Worm (Caenorhabditis elegans) whole organism, L2 larva: ENCODE results near the gene T23B12.5.

Experiments
- C34F6.9 ChIP-seq: fragments of 150-350 bp; optimal IDR thresholded peaks from 2 replicates; lab custom pipeline; 2014; ENCODE audit warnings: missing biosample characterization, missing genetic modification characterization
- R02D3.7 ChIP-seq: fragments of 150-350 bp; optimal IDR thresholded peaks from 2 replicates; lab custom pipeline; 2014; ENCODE audit warnings: missing biosample characterization, missing genetic modification characterization
- Y55F3AM.14 ChIP-seq: fragments of 200-800 bp; sonication (Bioruptor generic); optimal IDR thresholded peaks from 2 replicates; lab custom pipeline; 2018; ENCODE audit warnings: mild to moderate bottlenecking, missing genetic modification characterization, missing compliant biosample characterization
- alr-1 ChIP-seq: fragments of 150-350 bp; optimal IDR thresholded peaks from 2 replicates; lab custom pipeline; 2014; ENCODE audit warnings: missing biosample characterization, missing genetic modification characterization
- aly-2 ChIP-seq: fragments of 150-350 bp; optimal IDR thresholded peaks from 2 replicates; lab custom pipeline; 2014; ENCODE audit warnings: missing biosample characterization, missing genetic modification characterization
- ama-1 ChIP-seq: fragments of 150-350 bp; optimal IDR thresholded peaks from 2 replicates; lab custom pipeline; 2018; ENCODE audit warnings: inconsistent platforms
- blmp-1 ChIP-seq: sonication (generic microtip); optimal IDR thresholded peaks from 2 replicates; lab custom pipeline; 2017; ENCODE audit warnings: missing genetic modification characterization, mild to moderate bottlenecking, missing compliant biosample characterization, antibody characterized with exemption, moderate library complexity; ENCODE audit not compliant: insufficient read depth
- ceh-16 ChIP-seq: fragments of 150-350 bp; optimal IDR thresholded peaks from 2 replicates; lab custom pipeline; 2014; ENCODE audit warnings: missing biosample characterization, missing genetic modification characterization
- ceh-82 ChIP-seq: fragments of 150-350 bp; optimal IDR thresholded peaks from 2 replicates; lab custom pipeline; 2014; ENCODE audit warnings: missing biosample characterization, missing genetic modification characterization
- dmd-4 ChIP-seq: sonication (generic microtip); optimal IDR thresholded peaks from 2 replicates; lab custom pipeline; 2017; ENCODE audit warnings: missing biosample characterization, missing genetic modification characterization
- egl-27 ChIP-seq: sonication (generic microtip); optimal IDR thresholded peaks from 3 replicates; lab custom pipeline; 2017; ENCODE audit warnings: missing biosample characterization, missing genetic modification reagents, missing genetic modification characterization
- elt-1 ChIP-seq: fragments of 150-350 bp; optimal IDR thresholded peaks from 2 replicates; lab custom pipeline; 2014; ENCODE audit warnings: missing biosample characterization, missing genetic modification characterization
- elt-3 ChIP-seq: sonication (generic microtip); optimal IDR thresholded peaks from 2 replicates; lab custom pipeline; 2017; ENCODE audit warnings: missing biosample characterization, missing genetic modification characterization
- fos-1 ChIP-seq: fragments of 150-350 bp; optimal IDR thresholded peaks from 2 replicates; lab custom pipeline; 2014; ENCODE audit warnings: missing biosample characterization, missing genetic modification characterization
- gmeb-1 ChIP-seq: fragments of 150-350 bp; optimal IDR thresholded peaks from 2 replicates; lab custom pipeline; 2014; ENCODE audit warnings: missing biosample characterization, missing genetic modification characterization
- lin-11 ChIP-seq: fragments of 150-350 bp; sonication (generic microtip); optimal IDR thresholded peaks from 2 replicates; lab custom pipeline; 2014; ENCODE audit warnings: missing biosample characterization, missing genetic modification characterization, inconsistent platforms, mixed read lengths
- lin-13 ChIP-seq: fragments of 150-350 bp; optimal IDR thresholded peaks from 2 replicates; lab custom pipeline; 2014; ENCODE audit warnings: missing biosample characterization, missing genetic modification reagents, missing genetic modification characterization
- lsy-2 ChIP-seq, 2 experiments: fragments of 150-350 bp in 1 of 2; sonication (generic microtip) in 1 of 2; optimal IDR thresholded peaks; 2 replicates each; lab custom pipeline; 2014 to 2017; ENCODE audit warnings: missing biosample characterization in 2 of 2, missing genetic modification characterization in 2 of 2
- mbf-1 ChIP-seq: sonication (generic microtip); optimal IDR thresholded peaks from 2 replicates; lab custom pipeline; 2017; ENCODE audit warnings: missing biosample characterization, missing genetic modification characterization
- mdl-1 ChIP-seq, 2 experiments: fragments of 150-350 bp in 1 of 2; sonication (generic microtip) in 1 of 2; optimal IDR thresholded peaks; 2 replicates each; lab custom pipeline; 2017; ENCODE audit warnings: missing biosample characterization in 2 of 2, missing genetic modification characterization in 2 of 2
- nhr-11 ChIP-seq: fragments of 150-350 bp; optimal IDR thresholded peaks from 2 replicates; lab custom pipeline; 2014; ENCODE audit warnings: missing biosample characterization, missing genetic modification characterization
- nhr-12 ChIP-seq: fragments of 150-350 bp; optimal IDR thresholded peaks from 2 replicates; lab custom pipeline; 2014; ENCODE audit warnings: missing biosample characterization, missing genetic modification characterization
- nhr-129 ChIP-seq: fragments of 150-350 bp; optimal IDR thresholded peaks from 2 replicates; lab custom pipeline; 2014; ENCODE audit warnings: missing biosample characterization, missing genetic modification characterization
- nhr-21 ChIP-seq: fragments of 150-350 bp; optimal IDR thresholded peaks from 2 replicates; lab custom pipeline; 2014; ENCODE audit warnings: missing biosample characterization, missing genetic modification characterization
- nhr-23 ChIP-seq: fragments of 150-350 bp; optimal IDR thresholded peaks from 2 replicates; lab custom pipeline; 2014; ENCODE audit warnings: missing biosample characterization, missing genetic modification reagents, missing genetic modification characterization
- nhr-237 ChIP-seq: fragments of 150-350 bp; optimal IDR thresholded peaks from 2 replicates; lab custom pipeline; 2014; ENCODE audit warnings: missing biosample characterization, missing genetic modification characterization
- nhr-25 ChIP-seq: fragments of 150-350 bp; sonication (generic microtip); optimal IDR thresholded peaks from 3 replicates; lab custom pipeline; 2014; ENCODE audit warnings: missing biosample characterization, missing genetic modification characterization
- nhr-77 ChIP-seq: fragments of 150-350 bp; optimal IDR thresholded peaks from 2 replicates; lab custom pipeline; 2014; ENCODE audit warnings: missing biosample characterization, missing genetic modification characterization
- peb-1 ChIP-seq: fragments of 150-350 bp; optimal IDR thresholded peaks from 2 replicates; lab custom pipeline; 2014; ENCODE audit warnings: missing biosample characterization, missing genetic modification characterization
- skn-1 ChIP-seq: sonication (generic microtip); optimal IDR thresholded peaks from 2 replicates; lab custom pipeline; 2017; ENCODE audit warnings: missing biosample characterization, missing genetic modification characterization
- sma-3 ChIP-seq: sonication (generic microtip); optimal IDR thresholded peaks from 2 replicates; lab custom pipeline; 2016; ENCODE audit warnings: missing genetic modification reagents, missing genetic modification characterization, missing compliant biosample characterization
- sma-9 ChIP-seq, 2 experiments: fragments of 150-350 bp in 1 of 2; sonication (generic microtip) in 1 of 2; optimal IDR thresholded peaks; 2 replicates each; lab custom pipeline; 2014 to 2016; ENCODE audit warnings: missing genetic modification characterization in 2 of 2, mild to moderate bottlenecking in 1 of 2, missing biosample characterization in 1 of 2, missing compliant biosample characterization in 1 of 2, missing genetic modification reagents in 1 of 2, moderate library complexity in 1 of 2
- unc-39 ChIP-seq: fragments of 150-350 bp; optimal IDR thresholded peaks from 2 replicates; lab custom pipeline; 2014; ENCODE audit warnings: missing biosample characterization, missing genetic modification characterization
- unc-55 ChIP-seq: fragments of 150-350 bp; sonication (generic microtip); optimal IDR thresholded peaks from 3 replicates; lab custom pipeline; 2014; ENCODE audit warnings: missing biosample characterization, missing genetic modification reagents, missing genetic modification characterization
- zag-1 ChIP-seq: fragments of 150-350 bp; optimal IDR thresholded peaks from 2 replicates; lab custom pipeline; 2014; ENCODE audit warnings: missing biosample characterization, missing genetic modification characterization
- ztf-1 ChIP-seq: fragments of 200-800 bp; sonication (Bioruptor generic); conservative IDR thresholded peaks from 2 replicates; pipeline ENCODE4 v1.3.6; 2022; ENCODE audit warnings: missing genetic modification characterization, missing compliant biosample characterization

Gene T23B12.5

DNA sequence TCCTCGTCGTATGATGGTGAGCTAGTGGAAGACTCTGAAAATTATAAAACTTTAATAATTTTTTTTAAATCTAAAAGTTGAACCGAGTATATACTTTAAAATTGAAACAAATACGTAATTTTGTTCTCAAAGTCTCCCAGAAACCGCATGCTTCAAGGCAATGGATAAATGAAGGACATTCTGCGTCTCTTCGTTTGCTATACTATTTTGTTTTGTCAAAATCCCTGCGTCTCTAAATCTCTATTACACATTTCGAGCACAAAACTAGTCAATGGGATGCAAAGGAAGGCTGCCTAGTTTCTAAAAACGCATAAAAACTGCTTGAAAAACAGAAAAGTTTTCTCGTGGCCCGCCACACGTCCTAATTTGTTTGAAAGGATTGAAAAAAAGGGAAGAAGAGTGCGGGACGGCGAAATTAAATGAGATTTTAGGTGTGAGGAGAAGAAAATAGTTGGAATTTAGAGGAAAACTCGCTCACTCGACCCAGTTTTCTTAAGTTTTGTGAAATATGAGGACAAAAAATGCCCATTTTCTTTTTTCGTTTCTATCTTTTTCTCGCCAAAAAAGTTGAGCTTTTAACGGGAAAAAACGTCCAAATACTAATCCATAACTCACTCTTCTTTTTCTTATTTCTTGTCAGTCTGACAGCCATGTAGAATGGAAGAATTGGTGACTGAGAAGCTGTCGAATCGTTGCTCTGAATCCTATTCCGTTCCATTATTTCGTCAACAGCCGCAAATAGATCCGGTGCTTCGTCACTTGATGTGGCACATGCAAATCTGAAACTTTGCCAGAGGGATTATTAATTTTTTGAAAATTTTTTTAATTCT is 19.0 kb downstream of the T23B12.5 start:
- TF ChIP-seq nhr-12 (tag; lab: Kevin White, UChicago) (no peak), ama-1 (lab: Kevin White, UChicago) (no peak), egl-27 (no peak), ceh-82 (tag; lab: Kevin White, UChicago) (no peak), gmeb-1 (tag; lab: Kevin White, UChicago) (no peak), Y55F3AM.14 (no peak), elt-3 (tag; lab: Kevin White, UChicago) (no peak), nhr-11 (tag; lab: Kevin White, UChicago) (no peak), fos-1 (tag; lab: Kevin White, UChicago) (no peak), dmd-4 (no peak), mdl-1 (tag; optimal IDR thresholded peaks at IDR 0.05; lab: Kevin White, UChicago) (no peak), C34F6.9 (peak; percentile 59), elt-1 (tag; lab: Kevin White, UChicago) (no peak), ztf-1 (no peak), ceh-16 (tag; lab: Kevin White, UChicago) (no peak), zag-1 (tag; lab: Kevin White, UChicago) (no peak), R02D3.7 (tag; lab: Kevin White, UChicago) (no peak), lsy-2 (tag; optimal IDR thresholded peaks at IDR 0.05; lab: Kevin White, UChicago) (peak in 1 of 2 experiments; percentile 20), mbf-1 (tag; lab: Kevin White, UChicago) (no peak), lin-13 (GFP tag; lab: Kevin White, UChicago) (no peak), peb-1 (tag; lab: Kevin White, UChicago) (no peak), sma-9 (GFP tag; optimal IDR thresholded peaks at IDR 0.05; lab: Kevin White, UChicago) (peak; percentile 71), sma-9 (tag; optimal IDR thresholded peaks at IDR 0.05; lab: Kevin White, UChicago) (no peak), aly-2 (no peak), unc-55 (GFP tag; lab: Kevin White, UChicago) (peak; percentile 60), blmp-1 (no peak), alr-1 (tag; lab: Kevin White, UChicago) (no peak), skn-1 (no peak), nhr-129 (tag; lab: Kevin White, UChicago) (no peak), nhr-25 (tag; lab: Kevin White, UChicago) (no peak), nhr-23 (tag; lab: Kevin White, UChicago) (no peak), lin-11 (tag; lab: Kevin White, UChicago) (no peak)
- TF ChIP-seq, all 48 proteins: peak for 4

DNA sequence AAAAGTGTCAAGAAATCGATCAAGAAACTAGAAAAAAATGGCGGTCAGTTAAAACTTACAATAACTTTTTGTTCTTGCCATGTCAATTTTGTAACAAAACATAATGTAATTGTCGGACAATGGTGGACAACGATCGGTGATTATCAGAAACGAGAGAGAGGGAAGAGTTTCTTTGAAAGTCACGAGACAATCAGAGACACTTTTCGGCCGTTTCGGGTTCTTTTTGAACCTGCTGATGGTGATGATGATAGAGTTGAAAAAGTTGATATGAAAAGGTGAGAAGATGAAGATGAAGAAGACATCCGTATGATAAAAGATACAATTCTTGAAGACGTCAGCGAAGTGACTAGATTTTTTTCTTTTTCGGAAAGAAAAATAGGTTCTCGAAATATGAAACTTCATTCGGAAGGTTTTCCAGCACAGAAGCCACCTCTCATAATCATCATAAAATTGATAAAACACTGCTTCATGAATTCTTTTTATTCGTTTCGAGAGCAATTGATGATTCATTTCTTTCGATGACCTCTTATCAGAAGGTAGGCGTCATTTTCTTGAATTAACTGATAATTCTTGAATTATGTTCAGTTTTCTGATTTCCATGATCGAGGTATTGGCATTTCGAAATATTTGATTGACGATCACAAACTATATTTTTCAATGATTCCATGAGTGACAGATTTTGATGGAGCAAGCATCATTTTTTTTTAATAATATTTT is 20.9 kb downstream of the T23B12.5 start:
- no peak for TF ChIP-seq unc-39 (tag; lab: Kevin White, UChicago)
- peak; percentile 22 for TF ChIP-seq nhr-25 (tag; lab: Kevin White, UChicago)
- no peak for TF ChIP-seq ama-1 (lab: Kevin White, UChicago)
- peak; percentile 88 for TF ChIP-seq fos-1 (tag; lab: Kevin White, UChicago)
- no peak for TF ChIP-seq nhr-23 (tag; lab: Kevin White, UChicago)
- peak; percentile 54 for TF ChIP-seq nhr-21 (tag; lab: Kevin White, UChicago)
- no peak for TF ChIP-seq lin-13 (GFP tag; lab: Kevin White, UChicago)
- TF ChIP-seq sma-3 (GFP tag; lab: Kevin White, UChicago) = peak; percentile 15
- peak; percentile 52 for TF ChIP-seq nhr-129 (tag; lab: Kevin White, UChicago)
- TF ChIP-seq sma-9 (GFP tag; optimal IDR thresholded peaks at IDR 0.05; lab: Kevin White, UChicago) = peak; percentile 50
- TF ChIP-seq sma-9 (tag; optimal IDR thresholded peaks at IDR 0.05; lab: Kevin White, UChicago) = no peak
- TF ChIP-seq, all 48 proteins: peak for 6

ce11 chrV:8426210-8426609 is 21.6 kb downstream of the T23B12.5 start:
- no peak for TF ChIP-seq elt-1 (tag; lab: Kevin White, UChicago)
- no peak for TF ChIP-seq Y55F3AM.14
- no peak for TF ChIP-seq mbf-1 (tag; lab: Kevin White, UChicago)
- TF ChIP-seq lsy-2 (tag; optimal IDR thresholded peaks at IDR 0.05; lab: Kevin White, UChicago) = no peak
- no peak for TF ChIP-seq elt-3 (tag; lab: Kevin White, UChicago)
- TF ChIP-seq C34F6.9 = peak; percentile 58
- TF ChIP-seq nhr-237 (tag; lab: Kevin White, UChicago) = no peak
- TF ChIP-seq fos-1 (tag; lab: Kevin White, UChicago) = no peak
- TF ChIP-seq gmeb-1 (tag; lab: Kevin White, UChicago) = no peak
- TF ChIP-seq nhr-77 (tag; lab: Kevin White, UChicago) = no peak
- peak; percentile 25 for TF ChIP-seq unc-55 (GFP tag; lab: Kevin White, UChicago)
- TF ChIP-seq alr-1 (tag; lab: Kevin White, UChicago) = no peak
